Fruit fly (Drosophila melanogaster) S2 (cell line): ENCODE data around the gene pan.

ENCODE experiments used
- CG8478 ChIP-seq: fragments of >200 bp; optimal IDR thresholded peaks from 2 replicates; lab custom pipeline; 2018
- CTCF ChIP-seq, 2 experiments: fragments of >200 bp; optimal IDR thresholded peaks; 2 replicates each; lab custom pipeline; 2018

DNA sequence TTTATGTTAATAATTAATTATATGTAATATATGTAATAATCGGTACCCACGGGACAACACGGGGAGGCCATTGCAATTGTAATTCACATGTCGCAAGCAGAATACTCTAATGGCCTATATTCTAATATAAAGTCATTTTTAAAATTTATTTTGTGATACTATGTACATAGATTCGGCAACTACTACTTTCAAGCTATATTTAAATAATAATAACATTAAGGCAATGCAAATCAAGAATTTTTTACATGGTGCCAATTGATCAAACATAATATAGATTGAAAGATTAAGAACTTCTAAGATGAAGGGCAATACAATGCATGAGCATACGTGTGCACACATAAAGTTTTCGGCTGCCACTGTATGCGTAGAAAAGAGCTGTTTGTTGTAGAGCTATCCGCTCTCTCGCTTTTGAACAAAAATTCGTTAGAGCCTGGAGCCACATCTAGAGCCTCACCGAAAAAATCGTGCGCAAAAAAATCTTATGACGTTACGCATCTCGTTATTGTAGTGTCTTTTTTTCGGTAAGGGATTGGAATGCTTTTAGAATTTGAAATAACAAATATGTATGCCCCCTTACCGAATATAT is 22.1 kb upstream of the pan start:
- TF ChIP-seq CG8478 (lab: Kevin White, UChicago) (no peak), CTCF (optimal IDR thresholded peaks at IDR 0.05; lab: Kevin White, UChicago) (no peak)
